Fruit fly (Drosophila melanogaster) whole organism: Measurements from ENCODE around the gene Cont.
A peak's percentile ranks its signal among the peaks of the same experiment; 100 is the strongest.

Source experiments
- CG8478 ChIP-seq: fragments of >200 bp; optimal IDR thresholded peaks from 2 replicates; lab custom pipeline; 2018; ENCODE audit warnings: inconsistent platforms
- Dll ChIP-seq: fragments of >200 bp; optimal IDR thresholded peaks from 2 replicates; lab custom pipeline; 2017
- EcR ChIP-seq, 2 experiments: fragments of >200 bp; optimal IDR thresholded peaks; 2 replicates each; lab custom pipeline; 2017; ENCODE audit warnings: missing biosample characterization in 2 of 2, missing genetic modification characterization in 2 of 2, missing genetic modification reagents in 2 of 2
- pan ChIP-seq: fragments of >200 bp; optimal IDR thresholded peaks from 2 replicates; lab custom pipeline; 2017
- psq ChIP-seq: fragments of >200 bp; optimal IDR thresholded peaks from 2 replicates; lab custom pipeline; 2017
- usp ChIP-seq: fragments of >200 bp; optimal IDR thresholded peaks from 2 replicates; lab custom pipeline; 2017; ENCODE audit warnings: missing biosample characterization, missing genetic modification characterization, mixed read lengths

The Cont gene

dm6 chr3R:4381079-4381919 is at the start of gene Cont:
Cont (plus strand) TSS chr3R:4381306.
- no peak for TF ChIP-seq EcR (GFP tag; optimal IDR thresholded peaks at IDR 0.05; lab: Kevin White, UChicago)

- no peak for TF ChIP-seq EcR (GFP tag; optimal IDR thresholded peaks at IDR 0.05; lab: Kevin White, UChicago)
- TF ChIP-seq psq (lab: Kevin White, UChicago) = no peak
- TF ChIP-seq CG8478 = no peak
- TF ChIP-seq usp (GFP tag; lab: Kevin White, UChicago) = no peak
- TF ChIP-seq Dll = no peak
- TF ChIP-seq pan = no peak
These were observed 47.1 kb upstream of the Cont start, which contains the start of gene CG9776 for dm6 chr3R:4333964-4334363. CG9776 (minus strand) TSS chr3R:4334071.

- TF ChIP-seq usp (GFP tag; lab: Kevin White, UChicago) (no peak), pan (no peak), psq (lab: Kevin White, UChicago) (no peak), EcR (GFP tag; optimal IDR thresholded peaks at IDR 0.05; lab: Kevin White, UChicago) (no peak), CG8478 (no peak), Dll (no peak)
These were observed 46.3 kb upstream of the Cont start, which contains the start of gene CG14645 for dm6 chr3R:4334798-4335197. CG14645 (plus strand) TSS chr3R:4335098.

dm6 chr3R:4337580-4337979 is 43.5 kb upstream of the Cont start, which contains the start of the genes Skp2 and CG1103:
Skp2 (minus strand) TSS chr3R:4337674.
CG1103 (plus strand) TSS chr3R:4337755.
- TF ChIP-seq usp (GFP tag; lab: Kevin White, UChicago) (no peak), Dll (no peak)

- TF ChIP-seq Dll (no peak), psq (lab: Kevin White, UChicago) (no peak), pan (no peak), CG8478 (no peak), usp (GFP tag; lab: Kevin White, UChicago) (no peak), EcR (GFP tag; optimal IDR thresholded peaks at IDR 0.05; lab: Kevin White, UChicago) (no peak)
These were observed 40.9 kb upstream of the Cont start for dm6 chr3R:4340174-4340573.

- TF ChIP-seq pan = no peak
- TF ChIP-seq CG8478 = no peak
- no peak for TF ChIP-seq psq (lab: Kevin White, UChicago)
These were observed 39.9 kb upstream of the Cont start for dm6 chr3R:4341177-4341576.

- TF ChIP-seq psq (lab: Kevin White, UChicago) = no peak
- no peak for TF ChIP-seq pan
- no peak for TF ChIP-seq EcR (GFP tag; optimal IDR thresholded peaks at IDR 0.05; lab: Kevin White, UChicago)
- TF ChIP-seq Dll = no peak
- TF ChIP-seq usp (GFP tag; lab: Kevin White, UChicago) = no peak
- TF ChIP-seq CG8478 = no peak
These were observed 34.5 kb upstream of the Cont start, which contains the start of gene hkb for dm6 chr3R:4346636-4347035. hkb (minus strand) TSS chr3R:4346646.

- TF ChIP-seq Dll = no peak
- TF ChIP-seq usp (GFP tag; lab: Kevin White, UChicago) = no peak
- TF ChIP-seq EcR (GFP tag; optimal IDR thresholded peaks at IDR 0.05; lab: Kevin White, UChicago) = no peak
- no peak for TF ChIP-seq psq (lab: Kevin White, UChicago)
- no peak for TF ChIP-seq CG8478
- no peak for TF ChIP-seq pan
These were observed 32.8 kb upstream of the Cont start for dm6 chr3R:4348197-4348814.

- TF ChIP-seq psq (lab: Kevin White, UChicago) (no peak), CG8478 (no peak), usp (GFP tag; lab: Kevin White, UChicago) (no peak), Dll (no peak), pan (no peak), EcR (GFP tag; optimal IDR thresholded peaks at IDR 0.05; lab: Kevin White, UChicago) (no peak)
These were observed 30.9 kb upstream of the Cont start for dm6 chr3R:4350199-4350598.

- no peak for TF ChIP-seq EcR (GFP tag; optimal IDR thresholded peaks at IDR 0.05; lab: Kevin White, UChicago)
- TF ChIP-seq CG8478 = no peak
- no peak for TF ChIP-seq pan
- no peak for TF ChIP-seq usp (GFP tag; lab: Kevin White, UChicago)
- no peak for TF ChIP-seq psq (lab: Kevin White, UChicago)
These were observed 27.5 kb upstream of the Cont start for dm6 chr3R:4353569-4353968.

- TF ChIP-seq EcR (GFP tag; optimal IDR thresholded peaks at IDR 0.05; lab: Kevin White, UChicago) (no peak), usp (GFP tag; lab: Kevin White, UChicago) (no peak), psq (lab: Kevin White, UChicago) (no peak), pan (no peak), Dll (no peak), CG8478 (no peak)
These were observed 21.5 kb upstream of the Cont start, which contains the start of gene CG1090 for dm6 chr3R:4359625-4360024. CG1090 (plus strand) TSS chr3R:4359883.

dm6 chr3R:4360668-4361110 is 20.4 kb upstream of the Cont start:
- TF ChIP-seq EcR (GFP tag; optimal IDR thresholded peaks at IDR 0.05; lab: Kevin White, UChicago) = peak in 1 of 2 experiments; percentile 43
- no peak for TF ChIP-seq pan
- peak; percentile 50 for TF ChIP-seq Dll
- no peak for TF ChIP-seq CG8478
- no peak for TF ChIP-seq usp (GFP tag; lab: Kevin White, UChicago)
- no peak for TF ChIP-seq psq (lab: Kevin White, UChicago)

dm6 chr3R:4362010-4362409 is 19.1 kb upstream of the Cont start:
- TF ChIP-seq usp (GFP tag; lab: Kevin White, UChicago) (no peak), pan (no peak), CG8478 (no peak), Dll (no peak), psq (lab: Kevin White, UChicago) (no peak), EcR (GFP tag; optimal IDR thresholded peaks at IDR 0.05; lab: Kevin White, UChicago) (no peak)
